Worm (Caenorhabditis elegans) whole organism, midembryonic: ENCODE results near the gene stau-1.
A peak's percentile ranks its signal among the peaks of the same experiment; 100 is the strongest.

Experiments used
- T22C8.4 ChIP-seq: fragments of 200-800 bp; sonication (Bioruptor generic); IDR thresholded peaks from 2 replicates; pipeline ENCODE4 v1.3.6; 2022; ENCODE audit warnings: missing genetic modification characterization, missing compliant biosample characterization
- cog-1 ChIP-seq: sonication (generic microtip); optimal IDR thresholded peaks from 2 replicates; lab custom pipeline; 2016; ENCODE audit warnings: missing genetic modification characterization, missing compliant biosample characterization
- flt-1 ChIP-seq: fragments of 200-800 bp; sonication (Bioruptor generic); IDR thresholded peaks from 2 replicates; pipeline ENCODE4 v1.3.6; 2022; ENCODE audit warnings: missing genetic modification characterization, missing compliant biosample characterization
- klf-2 ChIP-seq: fragments of 200-800 bp; sonication (Bioruptor generic); conservative IDR thresholded peaks from 2 replicates; pipeline ENCODE4 v1.3.6; 2022; ENCODE audit warnings: missing genetic modification reagents, missing genetic modification characterization, missing compliant biosample characterization
- med-1 ChIP-seq: sonication (generic microtip); optimal IDR thresholded peaks from 2 replicates; lab custom pipeline; 2017; ENCODE audit warnings: missing genetic modification characterization, mild to moderate bottlenecking, missing compliant biosample characterization, antibody characterized with exemption, missing genetic modification reagents; ENCODE audit not compliant: insufficient read depth
- ref-1 ChIP-seq: fragments of 200-800 bp; sonication (Bioruptor generic); conservative IDR thresholded peaks from 2 replicates; pipeline ENCODE4 v1.3.6; 2022; ENCODE audit warnings: missing genetic modification reagents, missing genetic modification characterization, missing compliant biosample characterization
- tab-1 ChIP-seq: fragments of 200-800 bp; sonication (Bioruptor generic); IDR thresholded peaks from 2 replicates; pipeline ENCODE4 v1.3.6; 2022; ENCODE audit warnings: missing genetic modification characterization, missing compliant biosample characterization
- ztf-23 ChIP-seq: fragments of 200-800 bp; sonication (Bioruptor generic); IDR thresholded peaks from 2 replicates; pipeline ENCODE4 v1.3.6; 2022; ENCODE audit warnings: missing genetic modification reagents, missing genetic modification characterization, missing compliant biosample characterization
- ztf-29 ChIP-seq: fragments of 200-800 bp; sonication (Bioruptor generic); IDR thresholded peaks from 2 replicates; pipeline ENCODE4 v1.3.6; 2022; ENCODE audit warnings: missing genetic modification reagents, missing genetic modification characterization, missing compliant biosample characterization

The stau-1 gene

ce11 chrX:1025010-1025409 is 10.1 kb downstream of the stau-1 start, which contains the start of gene F55A4.3:
Gene F55A4.3, minus strand, starts transcription at chrX:1025110.
- TF ChIP-seq ref-1 (no peak), flt-1 (no peak), ztf-29 (GFP tag; lab: Robert Waterston, UW) (no peak), klf-2 (GFP tag; lab: Robert Waterston, UW) (no peak), T22C8.4 (no peak)

DNA sequence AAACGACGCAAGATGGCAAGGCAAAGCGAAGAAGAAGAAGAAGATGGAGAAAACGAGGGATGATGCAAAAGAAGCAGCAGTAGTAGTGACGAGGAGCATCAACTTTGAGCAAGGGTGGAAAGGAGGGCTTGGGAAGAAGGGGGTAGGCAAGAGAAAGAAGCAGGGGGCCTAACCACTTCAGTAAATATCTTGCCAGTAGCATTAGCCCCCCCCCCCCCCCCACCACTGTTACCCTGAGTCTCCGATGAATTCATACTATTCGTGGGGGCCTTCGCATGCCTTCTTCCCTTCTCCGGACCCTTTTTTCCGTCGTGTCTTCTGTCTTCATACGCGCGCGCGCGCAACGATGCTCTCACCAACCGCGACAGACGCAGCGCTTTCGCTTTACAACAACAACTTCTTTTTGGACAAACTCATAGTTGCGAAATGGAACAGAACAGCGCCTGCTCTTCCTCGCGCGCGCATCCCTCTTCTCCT is 13.2 kb downstream of the stau-1 start:
- TF ChIP-seq ztf-29 (GFP tag; lab: Robert Waterston, UW) (no peak), T22C8.4 (no peak), flt-1 (no peak), ztf-23 (GFP tag; lab: Robert Waterston, UW) (peak; percentile 52; the same call in 1 of the 2 replicates)

ce11 chrX:1018586-1018985 is 16.5 kb downstream of the stau-1 start:
- TF ChIP-seq klf-2 (GFP tag; lab: Robert Waterston, UW): no peak
- TF ChIP-seq cog-1 (tag; lab: Kevin White, UChicago): no peak
- TF ChIP-seq med-1 (GFP tag; lab: Kevin White, UChicago): no peak
- TF ChIP-seq T22C8.4: no peak
- TF ChIP-seq tab-1 (GFP tag; lab: Robert Waterston, UW): no peak
- TF ChIP-seq ref-1: no peak
- no peak for TF ChIP-seq ztf-29 (GFP tag; lab: Robert Waterston, UW)
- TF ChIP-seq ztf-23 (GFP tag; lab: Robert Waterston, UW): no peak
- TF ChIP-seq flt-1: no peak

DNA sequence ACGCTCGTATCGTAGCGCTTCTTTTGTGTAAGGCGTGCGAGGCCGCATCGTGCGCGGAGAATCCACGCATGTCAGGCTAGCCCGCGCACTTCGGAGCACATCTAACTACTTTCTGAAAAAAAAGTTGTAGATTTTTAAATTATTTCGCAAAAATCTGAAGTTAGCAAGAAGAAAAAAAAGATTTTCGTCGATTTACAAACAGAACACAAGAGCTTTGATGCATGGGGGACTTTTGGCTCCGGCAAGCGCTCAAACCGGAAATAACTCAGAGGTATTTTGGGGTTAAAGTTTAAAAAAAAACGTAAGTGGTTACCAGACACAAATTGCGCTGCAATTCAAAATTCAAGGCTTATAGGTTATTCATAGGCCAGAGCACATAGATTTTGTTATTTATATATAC is 17.6 kb downstream of the stau-1 start, which contains the start of the genes F55A4.13 and nlf-1:
Gene F55A4.13 (minus strand): TSS at position 101 of the 400 bp plus-strand sequence.
Gene nlf-1 (minus strand): TSS at position 112 of the 400 bp plus-strand sequence.
- no peak for TF ChIP-seq cog-1 (tag; lab: Kevin White, UChicago)
- no peak for TF ChIP-seq ref-1
- TF ChIP-seq T22C8.4: no peak

ce11 chrX:1014708-1015107 is 20.4 kb downstream of the stau-1 start:
- TF ChIP-seq ref-1: no peak
- TF ChIP-seq ztf-29 (GFP tag; lab: Robert Waterston, UW): no peak
- TF ChIP-seq T22C8.4: no peak
- TF ChIP-seq tab-1 (GFP tag; lab: Robert Waterston, UW): no peak
- TF ChIP-seq cog-1 (tag; lab: Kevin White, UChicago): no peak
- TF ChIP-seq ztf-23 (GFP tag; lab: Robert Waterston, UW): no peak
- no peak for TF ChIP-seq flt-1
- no peak for TF ChIP-seq klf-2 (GFP tag; lab: Robert Waterston, UW)
- TF ChIP-seq med-1 (GFP tag; lab: Kevin White, UChicago): no peak

DNA sequence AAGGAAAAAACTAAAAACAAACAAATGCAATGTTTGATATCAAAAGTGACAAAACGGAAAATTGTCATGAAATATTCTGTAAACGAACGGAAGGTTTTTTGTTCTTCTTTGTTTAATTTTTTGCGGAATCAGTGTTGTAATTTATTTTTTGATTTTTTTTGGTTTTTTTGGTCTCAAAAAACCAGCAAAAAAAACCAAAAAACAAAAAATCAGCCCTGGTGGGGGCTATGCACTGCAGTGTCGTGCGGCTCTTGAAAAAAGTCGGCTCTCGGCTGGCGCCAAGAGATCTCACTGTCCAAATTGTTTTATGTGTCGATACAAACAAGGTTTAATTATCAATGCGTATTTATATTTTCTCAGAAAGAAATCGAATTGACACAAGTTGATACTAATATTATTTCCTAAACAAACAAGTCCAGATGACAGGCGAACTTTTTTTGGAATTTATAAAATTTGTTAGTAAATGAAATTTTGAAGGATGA is 22.7 kb downstream of the stau-1 start:
- TF ChIP-seq med-1 (GFP tag; lab: Kevin White, UChicago) (no peak), ztf-23 (GFP tag; lab: Robert Waterston, UW) (no peak), flt-1 (no peak), cog-1 (tag; lab: Kevin White, UChicago) (no peak), ztf-29 (GFP tag; lab: Robert Waterston, UW) (no peak), klf-2 (GFP tag; lab: Robert Waterston, UW) (no peak), tab-1 (GFP tag; lab: Robert Waterston, UW) (no peak), ref-1 (no peak), T22C8.4 (no peak)

DNA sequence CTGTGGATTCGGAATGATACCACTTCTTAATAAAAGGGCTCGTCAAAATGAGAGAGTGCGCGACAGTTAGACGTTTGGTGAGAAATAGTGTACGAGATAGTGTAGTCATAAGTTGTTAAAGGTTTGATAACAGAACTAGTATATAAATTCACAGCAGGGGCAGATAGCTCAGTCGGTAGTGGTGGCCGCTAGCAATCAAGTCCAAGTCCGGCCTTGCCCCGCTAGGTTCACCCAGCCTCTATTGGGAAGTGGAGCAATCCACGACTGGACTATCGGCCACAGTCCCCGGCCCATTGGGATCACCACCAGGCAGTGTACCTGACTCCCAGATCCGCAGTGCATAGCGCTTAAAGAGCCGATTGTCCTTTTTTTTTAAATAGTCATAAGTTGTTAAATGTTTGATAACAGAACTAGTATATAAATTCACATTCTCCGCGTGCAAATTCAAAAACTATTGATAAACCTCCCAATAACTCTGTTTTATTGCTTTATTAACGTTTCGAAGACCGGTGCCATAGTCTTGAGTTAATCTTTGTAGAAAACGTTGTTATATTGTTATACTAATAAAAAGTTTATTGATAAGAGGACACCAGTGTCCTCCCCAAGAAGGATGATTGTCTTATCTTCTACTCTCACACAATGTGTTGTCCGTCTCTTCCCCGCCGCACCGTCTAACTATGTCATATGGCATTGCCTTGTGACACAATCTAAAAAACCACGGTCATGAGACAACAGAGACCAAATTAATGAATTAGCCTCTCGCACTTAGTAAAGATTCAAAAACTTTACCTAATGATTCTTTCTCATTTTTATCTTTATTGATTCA is 24.2 kb downstream of the stau-1 start:
- TF ChIP-seq T22C8.4 (no peak), klf-2 (GFP tag; lab: Robert Waterston, UW) (no peak), ztf-23 (GFP tag; lab: Robert Waterston, UW) (no peak), ztf-29 (GFP tag; lab: Robert Waterston, UW) (no peak), tab-1 (GFP tag; lab: Robert Waterston, UW) (no peak), flt-1 (no peak), med-1 (GFP tag; lab: Kevin White, UChicago) (no peak), ref-1 (no peak), cog-1 (tag; lab: Kevin White, UChicago) (no peak)

DNA sequence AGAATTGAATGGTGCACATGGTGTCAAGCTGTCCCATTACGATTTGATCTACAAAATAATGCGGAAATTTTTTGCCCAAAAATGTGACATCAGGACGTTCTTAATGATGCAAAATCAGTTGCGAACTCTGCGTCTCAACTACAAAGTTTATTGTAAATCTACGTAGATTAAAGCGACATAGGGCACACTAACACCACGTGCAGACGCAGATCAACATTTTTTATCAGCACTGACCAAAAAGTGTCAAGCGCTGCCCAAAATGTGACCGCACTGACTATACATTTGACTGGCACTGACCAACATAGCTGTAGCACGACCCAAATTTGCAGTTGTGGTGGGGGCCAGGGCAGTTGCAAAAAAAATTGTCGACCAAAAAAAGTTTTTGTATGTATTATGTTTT is 25.6 kb downstream of the stau-1 start:
- TF ChIP-seq med-1 (GFP tag; lab: Kevin White, UChicago) (no peak), ztf-23 (GFP tag; lab: Robert Waterston, UW) (no peak), cog-1 (tag; lab: Kevin White, UChicago) (no peak), klf-2 (GFP tag; lab: Robert Waterston, UW) (no peak), flt-1 (no peak), ref-1 (no peak), T22C8.4 (no peak), tab-1 (GFP tag; lab: Robert Waterston, UW) (no peak), ztf-29 (GFP tag; lab: Robert Waterston, UW) (no peak)

ce11 chrX:1005026-1005425 is 30.1 kb downstream of the stau-1 start:
- TF ChIP-seq klf-2 (GFP tag; lab: Robert Waterston, UW): no peak
- no peak for TF ChIP-seq cog-1 (tag; lab: Kevin White, UChicago)
- TF ChIP-seq T22C8.4: no peak
- TF ChIP-seq ref-1: no peak
- no peak for TF ChIP-seq tab-1 (GFP tag; lab: Robert Waterston, UW)
- no peak for TF ChIP-seq med-1 (GFP tag; lab: Kevin White, UChicago)
- no peak for TF ChIP-seq ztf-23 (GFP tag; lab: Robert Waterston, UW)
- TF ChIP-seq ztf-29 (GFP tag; lab: Robert Waterston, UW): no peak
- no peak for TF ChIP-seq flt-1

ce11 chrX:1004037-1004436 is 31.0 kb downstream of the stau-1 start, which contains the start of gene cutl-21:
Gene cutl-21, plus strand, starts transcription at chrX:1004337.
- TF ChIP-seq klf-2 (GFP tag; lab: Robert Waterston, UW) (no peak), ztf-29 (GFP tag; lab: Robert Waterston, UW) (no peak), ref-1 (no peak)
